Fruit fly (Drosophila melanogaster) whole organism, prepupa: ENCODE data around the gene CG7789.

Source experiments
- CG11294 ChIP-seq: fragments of 200-800 bp; sonication (Bioruptor generic); IDR thresholded peaks from 2 replicates; pipeline ENCODE4 v1.3.6; 2022; ENCODE audit warnings: missing biosample characterization, missing genetic modification characterization
- CG6792 ChIP-seq: fragments of 200-800 bp; sonication (Bioruptor generic); optimal IDR thresholded peaks from 3 replicates; lab custom pipeline; 2016; ENCODE audit warnings: missing biosample characterization, missing genetic modification characterization
- CG6808 ChIP-seq: fragments of 200-800 bp; sonication (Bioruptor generic); optimal IDR thresholded peaks from 3 replicates; lab custom pipeline; 2017; ENCODE audit warnings: missing biosample characterization, missing genetic modification characterization, mild to moderate bottlenecking, moderate library complexity, missing genetic modification reagents
- CG6854 ChIP-seq: fragments of 200-800 bp; sonication (Bioruptor generic); optimal IDR thresholded peaks from 2 replicates; lab custom pipeline; 2017; ENCODE audit warnings: missing biosample characterization, mild to moderate bottlenecking, missing genetic modification characterization
- CG8119 ChIP-seq: fragments of 200-800 bp; sonication (Bioruptor generic); IDR thresholded peaks from 3 replicates; pipeline ENCODE4 v1.3.6; 2022; ENCODE audit warnings: missing biosample characterization, missing genetic modification characterization
- CG8319 ChIP-seq: fragments of 200-800 bp; sonication (Bioruptor generic); optimal IDR thresholded peaks from 3 replicates; lab custom pipeline; 2016; ENCODE audit warnings: missing biosample characterization, missing genetic modification characterization
- Eip75B ChIP-seq: fragments of 200-800 bp; sonication (Bioruptor generic); optimal IDR thresholded peaks from 3 replicates; lab custom pipeline; 2016; ENCODE audit warnings: missing biosample characterization, missing genetic modification characterization
- Hr39 ChIP-seq: fragments of 200-800 bp; sonication (Bioruptor generic); optimal IDR thresholded peaks from 2 replicates; lab custom pipeline; 2016; ENCODE audit warnings: missing biosample characterization, missing genetic modification characterization
- Lpt ChIP-seq: fragments of 200-800 bp; sonication (Bioruptor generic); optimal IDR thresholded peaks from 3 replicates; lab custom pipeline; 2016; ENCODE audit warnings: missing biosample characterization, missing genetic modification characterization
- dac ChIP-seq: fragments of 200-800 bp; sonication (Bioruptor generic); optimal IDR thresholded peaks from 2 replicates; lab custom pipeline; 2017; ENCODE audit warnings: missing biosample characterization, mild to moderate bottlenecking, missing genetic modification characterization
- lz ChIP-seq: fragments of 200-800 bp; sonication (Bioruptor generic); optimal IDR thresholded peaks from 3 replicates; lab custom pipeline; 2016; ENCODE audit warnings: missing biosample characterization, missing genetic modification characterization
- net ChIP-seq: fragments of 200-800 bp; sonication (Bioruptor generic); optimal IDR thresholded peaks from 3 replicates; lab custom pipeline; 2016; ENCODE audit warnings: missing biosample characterization, missing genetic modification characterization
- salr ChIP-seq, 2 experiments: fragments of 200-800 bp; sonication (Bioruptor generic); optimal IDR thresholded peaks; 3 replicates each; lab custom pipeline; 2016 to 2018; ENCODE audit warnings: missing biosample characterization in 2 of 2, missing genetic modification characterization in 2 of 2, mild to moderate bottlenecking in 1 of 2
- svp ChIP-seq: fragments of 200-800 bp; sonication (Bioruptor generic); peaks from one replicate; lab custom pipeline; 2016; ENCODE audit warnings: missing biosample characterization, missing genetic modification characterization

DNA sequence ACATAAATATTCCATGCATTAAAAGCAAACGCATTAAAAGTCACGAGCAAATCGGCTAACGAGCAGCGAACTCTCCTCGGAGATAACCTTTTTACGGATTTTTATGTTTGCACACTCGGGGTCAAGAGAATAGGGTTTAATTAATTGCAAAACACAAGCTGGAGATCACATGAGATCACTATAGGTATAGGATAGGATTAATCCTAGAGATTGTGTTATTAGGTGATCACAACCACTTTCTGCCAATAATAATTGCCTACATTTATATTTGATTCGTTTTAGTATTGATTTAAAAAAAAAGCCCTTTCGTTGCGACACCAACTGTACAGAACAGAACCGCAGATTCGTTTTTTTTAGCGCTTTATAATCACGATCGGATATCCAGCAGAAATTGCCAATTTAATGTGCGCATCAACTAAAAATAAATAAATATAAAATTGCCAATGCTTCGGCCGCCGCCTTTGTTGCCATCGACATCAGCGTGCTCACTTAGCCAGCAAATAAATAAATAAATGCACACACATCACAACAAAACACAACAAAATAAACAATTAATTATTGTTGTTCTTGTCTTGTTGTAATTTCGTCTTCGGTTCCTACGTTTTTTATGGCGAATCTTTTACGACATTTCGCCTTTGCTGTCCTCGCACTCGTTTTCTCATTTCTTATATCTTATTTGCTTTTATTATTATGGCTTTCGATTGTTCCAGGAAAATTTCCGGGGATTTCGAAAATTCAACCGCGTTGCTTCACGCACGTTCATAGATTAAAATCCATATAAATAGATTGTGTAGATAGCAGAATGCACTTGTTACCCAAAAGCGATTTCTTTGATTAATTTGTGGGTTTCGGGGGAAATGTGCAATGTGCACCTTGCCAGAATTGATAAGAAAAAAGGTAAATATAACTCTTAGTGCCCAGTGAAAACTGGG, 27.0 kb upstream of the CG7789 start:
- TF ChIP-seq CG8319 (GFP tag; lab: Kevin White, UChicago) (no peak), CG8119 (no peak), Lpt (GFP tag; lab: Kevin White, UChicago) (no peak), Eip75B (GFP tag; lab: Kevin White, UChicago) (peak; percentile 8), CG11294 (GFP tag; lab: Robert Waterston, UW) (no peak), net (GFP tag; lab: Kevin White, UChicago) (no peak), Hr39 (GFP tag; lab: Kevin White, UChicago) (no peak), CG6854 (GFP tag; lab: Kevin White, UChicago) (peak; percentile 26), CG6792 (GFP tag; lab: Kevin White, UChicago) (no peak), svp (peak; percentile 87), dac (GFP tag; lab: Kevin White, UChicago) (no peak), lz (GFP tag; lab: Kevin White, UChicago) (peak; percentile 10), CG6808 (GFP tag; lab: Kevin White, UChicago) (no peak), salr (GFP tag; optimal IDR thresholded peaks at IDR 0.05; lab: Kevin White, UChicago) (no peak)
